Fruit fly (Drosophila melanogaster) whole organism, pupa: Measurements from ENCODE around the gene CkIalpha.

Source experiments
- CG10348 ChIP-seq: fragments of 200-800 bp; sonication (Bioruptor generic); IDR thresholded peaks from 2 replicates; pipeline ENCODE4 v1.3.6; 2022; ENCODE audit warnings: missing biosample characterization, missing genetic modification characterization
- CG12605 ChIP-seq: fragments of 200-800 bp; sonication (Bioruptor generic); IDR thresholded peaks from 2 replicates; pipeline ENCODE4 v1.3.6; 2022; ENCODE audit warnings: missing biosample characterization, missing genetic modification characterization
- CG13204 ChIP-seq: fragments of 200-800 bp; sonication (Bioruptor generic); optimal IDR thresholded peaks from 2 replicates; lab custom pipeline; 2018; ENCODE audit warnings: missing biosample characterization, mild to moderate bottlenecking, missing genetic modification characterization, moderate library complexity
- CG14655 ChIP-seq: fragments of 200-800 bp; sonication (Bioruptor generic); optimal IDR thresholded peaks from 3 replicates; lab custom pipeline; 2017; ENCODE audit warnings: mild to moderate bottlenecking, missing biosample characterization, missing genetic modification reagents, missing genetic modification characterization
- CG15710 ChIP-seq: fragments of 200-800 bp; sonication (Bioruptor generic); optimal IDR thresholded peaks from 2 replicates; lab custom pipeline; 2018; ENCODE audit warnings: missing biosample characterization, mild to moderate bottlenecking, missing genetic modification characterization, moderate library complexity
- CG17806 ChIP-seq: fragments of 200-800 bp; sonication (Bioruptor generic); optimal IDR thresholded peaks from 2 replicates; lab custom pipeline; 2018; ENCODE audit warnings: missing biosample characterization, mild to moderate bottlenecking, missing genetic modification characterization, moderate library complexity
- CG32121 ChIP-seq: fragments of 200-800 bp; sonication (Bioruptor generic); IDR thresholded peaks from 2 replicates; pipeline ENCODE4 v1.3.6; 2022; ENCODE audit warnings: missing biosample characterization, missing genetic modification characterization
- CG34367 ChIP-seq: fragments of 200-800 bp; sonication (Bioruptor generic); optimal IDR thresholded peaks from 2 replicates; lab custom pipeline; 2018; ENCODE audit warnings: missing biosample characterization, mild to moderate bottlenecking, missing genetic modification characterization
- CG4496 ChIP-seq: fragments of 200-800 bp; sonication (Bioruptor generic); IDR thresholded peaks from 3 replicates; pipeline ENCODE4 v1.3.6; 2022; ENCODE audit warnings: missing biosample characterization, missing genetic modification characterization
- CG8159 ChIP-seq: fragments of 200-800 bp; sonication (Bioruptor generic); optimal IDR thresholded peaks from 3 replicates; lab custom pipeline; 2018; ENCODE audit warnings: missing biosample characterization, mild to moderate bottlenecking, missing genetic modification characterization, moderate library complexity
- CG8301 ChIP-seq: fragments of 200-800 bp; sonication (Bioruptor generic); optimal IDR thresholded peaks from 2 replicates; lab custom pipeline; 2018; ENCODE audit warnings: missing biosample characterization, mild to moderate bottlenecking, missing genetic modification characterization
- CG9948 ChIP-seq: fragments of 200-800 bp; sonication (Bioruptor generic); optimal IDR thresholded peaks from 2 replicates; lab custom pipeline; 2018; ENCODE audit warnings: missing biosample characterization, mild to moderate bottlenecking, missing genetic modification characterization, moderate library complexity
- D1 ChIP-seq: fragments of 200-800 bp; sonication (Bioruptor generic); optimal IDR thresholded peaks from 2 replicates; lab custom pipeline; 2018; ENCODE audit warnings: missing biosample characterization, mild to moderate bottlenecking, missing genetic modification characterization, moderate library complexity
- EcR ChIP-seq: fragments of 200-800 bp; sonication (Bioruptor generic); optimal IDR thresholded peaks from 3 replicates; lab custom pipeline; 2019; ENCODE audit warnings: missing biosample characterization, missing genetic modification characterization, mild to moderate bottlenecking, moderate library complexity, missing genetic modification reagents
- Ets98B ChIP-seq: fragments of 200-800 bp; sonication (Bioruptor generic); IDR thresholded peaks from 2 replicates; pipeline ENCODE4 v1.3.6; 2022; ENCODE audit warnings: missing biosample characterization, missing genetic modification characterization
- Pif1A ChIP-seq: fragments of 200-800 bp; sonication (Bioruptor generic); optimal IDR thresholded peaks from 3 replicates; lab custom pipeline; 2016; ENCODE audit warnings: missing biosample characterization, missing genetic modification characterization
- Pif1B ChIP-seq: fragments of 200-800 bp; sonication (Bioruptor generic); optimal IDR thresholded peaks from 3 replicates; lab custom pipeline; 2016; ENCODE audit warnings: missing biosample characterization, missing genetic modification characterization
- Snoo ChIP-seq: fragments of 200-800 bp; sonication (Bioruptor generic); optimal IDR thresholded peaks from 3 replicates; lab custom pipeline; 2017; ENCODE audit warnings: missing biosample characterization, mild to moderate bottlenecking, missing genetic modification characterization, inconsistent platforms
- fd96Ca ChIP-seq: fragments of 200-800 bp; sonication (Bioruptor generic); IDR thresholded peaks from 3 replicates; pipeline ENCODE4 v1.3.6; 2022; ENCODE audit warnings: missing biosample characterization, missing genetic modification characterization
- gl ChIP-seq: fragments of 200-800 bp; sonication (Bioruptor generic); optimal IDR thresholded peaks from 2 replicates; lab custom pipeline; 2018; ENCODE audit warnings: missing biosample characterization, mild to moderate bottlenecking, missing genetic modification characterization
- rn ChIP-seq: fragments of 200-800 bp; sonication (Bioruptor generic); IDR thresholded peaks from 2 replicates; pipeline ENCODE4 v1.3.6; 2022; ENCODE audit warnings: missing biosample characterization, missing genetic modification characterization

Gene CkIalpha

DNA sequence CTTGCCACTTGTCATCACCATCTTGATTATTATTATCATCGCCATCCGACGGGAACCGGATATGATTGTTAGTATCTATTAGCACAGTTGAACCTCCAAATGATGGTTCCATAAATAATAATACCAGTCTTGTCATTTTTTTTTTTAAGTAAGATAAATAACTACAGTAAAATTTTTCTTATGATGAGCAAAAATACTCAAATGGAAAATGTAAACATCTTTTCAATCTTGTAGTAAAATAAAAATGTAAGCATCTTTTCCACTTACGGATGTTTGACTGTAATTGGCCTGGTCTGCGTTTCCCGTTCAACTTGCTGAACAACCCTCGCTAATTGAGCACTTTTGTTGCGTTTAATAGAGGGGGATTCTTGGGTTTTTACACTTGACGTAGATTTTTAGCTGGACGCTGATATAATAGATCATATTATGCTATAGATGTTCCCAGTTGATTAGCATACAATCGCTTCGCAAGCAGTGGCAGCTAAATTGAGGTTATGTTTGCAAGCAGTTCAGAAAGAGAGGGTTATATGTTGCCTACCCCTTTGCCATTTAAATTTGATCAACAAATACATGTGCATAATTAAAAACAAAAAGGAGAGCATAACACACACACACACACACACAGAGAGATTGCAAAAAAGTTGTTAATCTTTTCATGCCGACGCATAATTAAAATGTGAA lies 27.7 kb upstream of the CkIalpha start:
- no peak for TF ChIP-seq D1
- no peak for TF ChIP-seq CG13204 (GFP tag; lab: Kevin White, UChicago)
- TF ChIP-seq Ets98B = no peak
- TF ChIP-seq EcR (GFP tag; lab: Kevin White, UChicago) = no peak
- TF ChIP-seq CG8159 = no peak
- TF ChIP-seq Pif1A (GFP tag; lab: Kevin White, UChicago) = no peak
- no peak for TF ChIP-seq CG9948 (tag; lab: Kevin White, UChicago)
- TF ChIP-seq CG34367 = no peak
- no peak for TF ChIP-seq CG4496 (GFP tag; lab: Robert Waterston, UW)
- no peak for TF ChIP-seq CG17806 (tag; lab: Kevin White, UChicago)
- TF ChIP-seq CG10348 (GFP tag; lab: Robert Waterston, UW) = no peak
- TF ChIP-seq fd96Ca (GFP tag; lab: Robert Waterston, UW) = no peak
- TF ChIP-seq Snoo (tag; lab: Kevin White, UChicago) = no peak
- TF ChIP-seq Pif1B (GFP tag; lab: Kevin White, UChicago) = no peak

DNA sequence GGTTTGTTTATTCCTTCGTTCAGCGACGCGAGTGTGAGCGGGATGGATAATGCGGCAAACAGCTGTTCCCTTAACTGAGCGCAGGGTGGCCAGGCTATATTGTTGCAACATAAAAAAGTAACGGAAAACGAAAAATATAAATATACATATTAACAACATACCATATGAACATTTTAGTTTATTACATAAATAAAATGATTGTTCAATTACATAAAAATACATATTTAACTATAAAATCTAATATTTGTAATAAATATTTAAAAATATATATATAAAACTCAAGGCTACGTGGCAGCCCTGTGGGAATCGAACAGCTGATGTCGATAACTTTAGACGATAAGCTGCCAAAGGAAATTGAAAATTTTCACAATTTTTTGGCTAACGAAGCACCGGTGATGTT lies 23.9 kb upstream of the CkIalpha start, which contains the start of the genes Aven and CG2540:
Gene Aven, minus strand, starts transcription at position 77 of the 400 bp plus-strand sequence.
Gene CG2540, plus strand, starts transcription at position 315 of the 400 bp plus-strand sequence.
- TF ChIP-seq Snoo (tag; lab: Kevin White, UChicago) = peak; percentile 75
- TF ChIP-seq CG12605 (GFP tag; lab: Robert Waterston, UW) = peak; percentile 43; the same call in 1 of the 2 replicates
- TF ChIP-seq CG8159 = peak; percentile 82
- no peak for TF ChIP-seq EcR (GFP tag; lab: Kevin White, UChicago)
- TF ChIP-seq CG13204 (GFP tag; lab: Kevin White, UChicago) = peak; percentile 4
- TF ChIP-seq fd96Ca (GFP tag; lab: Robert Waterston, UW) = peak; percentile 66; the same call in 2 of the 3 replicates
- no peak for TF ChIP-seq CG10348 (GFP tag; lab: Robert Waterston, UW)
- TF ChIP-seq Pif1B (GFP tag; lab: Kevin White, UChicago) = peak; percentile 66
- peak; percentile 69 for TF ChIP-seq CG17806 (tag; lab: Kevin White, UChicago)
- TF ChIP-seq CG34367 = peak; percentile 58
- peak; percentile 82 for TF ChIP-seq CG14655 (GFP tag; lab: Kevin White, UChicago)
- no peak for TF ChIP-seq rn (GFP tag; lab: Robert Waterston, UW)
- TF ChIP-seq CG32121 = no peak; the same call in 1 of the 2 replicates
- TF ChIP-seq Ets98B = no peak; the same call in 1 of the 2 replicates
- peak; percentile 4 for TF ChIP-seq D1
- TF ChIP-seq CG8301 (tag; lab: Kevin White, UChicago) = peak; percentile 67
- peak; percentile 44; the same call in 1 of the 3 replicates for TF ChIP-seq CG4496 (GFP tag; lab: Robert Waterston, UW)
- peak; percentile 6 for TF ChIP-seq gl (tag; lab: Kevin White, UChicago)
- TF ChIP-seq Pif1A (GFP tag; lab: Kevin White, UChicago) = no peak
- TF ChIP-seq CG15710 (tag; lab: Kevin White, UChicago) = peak; percentile 80
- TF ChIP-seq CG9948 (tag; lab: Kevin White, UChicago) = peak; percentile 74
- TF ChIP-seq, all 21 proteins: peak for 15

DNA sequence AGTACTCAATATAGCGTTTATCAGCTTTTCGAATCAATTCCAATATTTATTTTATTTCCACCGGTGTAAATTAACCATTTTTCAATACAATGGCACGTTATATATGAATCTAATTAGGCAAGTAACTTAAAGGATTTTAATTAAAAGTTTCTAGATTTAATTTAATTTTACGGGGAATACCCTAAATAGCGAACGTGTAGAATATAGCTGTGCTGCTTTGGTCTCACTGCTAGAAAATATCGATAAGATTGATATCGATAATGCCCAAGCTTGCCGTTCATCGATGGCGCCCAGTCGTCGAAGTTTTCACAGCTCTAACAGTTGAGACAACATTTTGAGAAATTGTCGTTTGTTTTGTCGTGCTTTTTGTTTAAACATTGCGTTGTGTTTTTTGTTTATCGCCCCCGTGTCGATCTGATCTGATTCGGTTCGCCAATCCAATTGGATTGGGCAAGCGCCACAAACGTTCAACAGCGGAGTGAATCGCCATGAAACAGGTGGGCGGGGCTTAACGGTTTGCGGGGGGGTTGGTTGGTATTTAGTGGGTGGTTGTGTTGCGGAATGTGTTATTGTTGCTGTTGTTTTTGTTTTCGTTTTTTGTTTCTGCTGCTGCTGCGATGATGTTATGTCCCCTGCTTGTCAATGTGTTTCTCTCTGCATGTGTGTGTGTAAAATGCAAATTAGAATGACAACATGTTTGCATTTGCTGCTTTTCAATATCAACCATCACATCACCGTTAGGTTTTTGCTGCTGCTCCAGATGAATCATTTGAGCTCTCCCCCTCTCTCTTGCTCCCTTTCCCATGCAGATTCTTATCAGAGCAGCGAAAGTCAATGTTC lies 21.9 kb upstream of the CkIalpha start, which contains the start of gene Tomosyn:
Gene Tomosyn, plus strand, starts transcription at position 289 of the 840 bp plus-strand sequence.
- TF ChIP-seq CG15710 (tag; lab: Kevin White, UChicago) (peak; percentile 23), CG12605 (GFP tag; lab: Robert Waterston, UW) (no peak; the same call in 1 of the 2 replicates), Pif1B (GFP tag; lab: Kevin White, UChicago) (no peak), Pif1A (GFP tag; lab: Kevin White, UChicago) (no peak), CG13204 (GFP tag; lab: Kevin White, UChicago) (no peak), CG10348 (GFP tag; lab: Robert Waterston, UW) (no peak), fd96Ca (GFP tag; lab: Robert Waterston, UW) (no peak), CG14655 (GFP tag; lab: Kevin White, UChicago) (no peak), EcR (GFP tag; lab: Kevin White, UChicago) (peak; percentile 35), Ets98B (0 out of 2 replicates have a peak, but pooled peaks have one; percentile 14), CG32121 (no peak), Snoo (tag; lab: Kevin White, UChicago) (no peak), CG17806 (tag; lab: Kevin White, UChicago) (no peak), CG8159 (no peak), CG34367 (no peak), CG4496 (GFP tag; lab: Robert Waterston, UW) (no peak), CG9948 (tag; lab: Kevin White, UChicago) (no peak)
- TF ChIP-seq, all 21 proteins: peak for 3

DNA sequence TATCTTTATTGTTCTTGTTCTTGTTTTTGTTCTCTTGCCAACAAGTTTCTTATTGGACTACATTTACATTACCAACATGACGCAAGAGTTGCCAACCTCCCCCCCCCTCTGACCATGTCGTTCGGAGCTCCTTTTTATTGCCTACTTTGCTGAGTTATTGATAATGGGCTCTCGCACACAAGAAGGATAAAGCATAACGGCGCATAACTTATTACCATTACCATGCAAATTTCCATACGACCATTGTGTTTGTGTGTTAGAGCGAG lies 21.3 kb upstream of the CkIalpha start:
- no peak for TF ChIP-seq CG8301 (tag; lab: Kevin White, UChicago)
- no peak for TF ChIP-seq gl (tag; lab: Kevin White, UChicago)
- TF ChIP-seq Pif1A (GFP tag; lab: Kevin White, UChicago) = no peak
- no peak for TF ChIP-seq Pif1B (GFP tag; lab: Kevin White, UChicago)
- TF ChIP-seq Ets98B = no peak
- TF ChIP-seq D1 = no peak
- TF ChIP-seq Snoo (tag; lab: Kevin White, UChicago) = no peak
- TF ChIP-seq CG17806 (tag; lab: Kevin White, UChicago) = no peak
- no peak for TF ChIP-seq CG8159
- no peak for TF ChIP-seq CG32121
- TF ChIP-seq CG13204 (GFP tag; lab: Kevin White, UChicago) = no peak
- no peak for TF ChIP-seq CG10348 (GFP tag; lab: Robert Waterston, UW)

DNA sequence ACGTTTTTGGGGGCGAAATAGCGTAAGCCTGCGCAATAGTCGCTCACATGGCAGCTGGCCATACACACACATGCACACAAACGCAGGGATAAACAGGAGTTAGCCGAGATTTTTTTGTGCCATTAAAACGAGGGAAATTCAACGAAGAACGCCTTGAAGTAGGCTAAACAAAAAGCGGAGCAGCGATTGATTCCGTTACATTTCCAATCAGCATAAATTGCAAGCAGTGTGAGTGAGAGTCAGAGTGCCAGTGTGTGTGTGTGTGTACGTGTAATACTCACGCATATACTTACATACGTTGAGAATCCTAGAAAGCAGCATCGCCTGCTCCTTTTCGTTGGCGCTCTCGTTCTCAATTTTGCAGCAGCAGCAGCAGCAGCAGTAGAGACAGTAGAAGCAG lies 20.2 kb upstream of the CkIalpha start:
- no peak for TF ChIP-seq Snoo (tag; lab: Kevin White, UChicago)
- no peak for TF ChIP-seq Ets98B
- no peak for TF ChIP-seq CG10348 (GFP tag; lab: Robert Waterston, UW)
- TF ChIP-seq CG13204 (GFP tag; lab: Kevin White, UChicago) = no peak
- TF ChIP-seq Pif1B (GFP tag; lab: Kevin White, UChicago) = no peak
- TF ChIP-seq CG4496 (GFP tag; lab: Robert Waterston, UW) = no peak
- TF ChIP-seq CG32121 = no peak
- TF ChIP-seq CG14655 (GFP tag; lab: Kevin White, UChicago) = no peak
- TF ChIP-seq CG17806 (tag; lab: Kevin White, UChicago) = no peak
- no peak for TF ChIP-seq CG12605 (GFP tag; lab: Robert Waterston, UW)
- TF ChIP-seq D1 = no peak
- no peak for TF ChIP-seq Pif1A (GFP tag; lab: Kevin White, UChicago)
- TF ChIP-seq EcR (GFP tag; lab: Kevin White, UChicago) = no peak
- no peak for TF ChIP-seq fd96Ca (GFP tag; lab: Robert Waterston, UW)
- no peak for TF ChIP-seq rn (GFP tag; lab: Robert Waterston, UW)
